Fruit fly (Drosophila melanogaster): ENCODE results near the gene CG6845.

The CG6845 gene

DNA sequence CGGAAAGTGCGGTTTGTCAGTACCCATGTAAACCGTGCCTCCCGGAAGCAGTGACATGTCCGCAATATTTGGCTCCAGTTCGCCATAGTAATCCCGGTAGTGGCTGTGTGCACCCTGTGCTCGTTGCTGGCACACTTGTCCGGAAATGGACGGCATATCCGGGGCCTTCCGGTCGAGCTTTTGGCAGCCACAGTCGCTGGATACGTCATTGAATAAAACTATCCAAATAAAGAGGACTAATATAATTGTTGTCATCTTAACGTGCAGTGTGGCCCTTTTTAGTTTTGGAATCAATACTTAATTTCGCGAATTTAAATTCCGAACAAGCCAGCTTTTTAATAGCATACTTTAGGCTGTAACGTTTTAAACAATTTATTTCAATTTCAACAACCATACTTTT lies 29.7 kb downstream of the CG6845 start, which contains the start of gene CG7049 (continued):
- TF ChIP-seq C15 (GFP tag; IDR thresholded peaks at IDR 0.05) (no peak), Atf6 (GFP tag; IDR thresholded peaks at IDR 0.05) (no peak), fd102C (GFP tag; optimal IDR thresholded peaks at IDR 0.05) (no peak), Fer2 (tag; optimal IDR thresholded peaks at IDR 0.05) (no peak), Dip3 (GFP tag; optimal IDR thresholded peaks at IDR 0.05) (no peak), CG10959 (GFP tag; IDR thresholded peaks at IDR 0.05) (no peak), Awh (GFP tag; IDR thresholded peaks at IDR 0.05) (no peak), CG14710 (tag; optimal IDR thresholded peaks at IDR 0.05) (peak; percentile 29), lola (GFP tag; optimal IDR thresholded peaks at IDR 0.05) (peak in 1 of 3 experiments; percentile 23), BEAF-32 (GFP tag; optimal IDR thresholded peaks at IDR 0.05) (peak; percentile 9), CG4617 (GFP tag; optimal IDR thresholded peaks at IDR 0.05; ENCODE audit: borderline replicate concordance) (peak; percentile 6), row (GFP tag; IDR thresholded peaks at IDR 0.05) (no peak; the same call in 2 of the 3 replicates), CrebB (tag; optimal IDR thresholded peaks at IDR 0.05) (peak; percentile 33), sd (tag; optimal IDR thresholded peaks at IDR 0.05) (peak; percentile 80), CHES-1-like (GFP tag; optimal IDR thresholded peaks at IDR 0.05) (peak; percentile 4), Lhr (GFP tag; optimal IDR thresholded peaks at IDR 0.05) (peak; percentile 72), Hmr (GFP tag; optimal IDR thresholded peaks at IDR 0.05) (peak; percentile 10), Dad (GFP tag; optimal IDR thresholded peaks at IDR 0.05) (no peak), ap (GFP tag; IDR thresholded peaks at IDR 0.05) (no peak), Spps (tag; optimal IDR thresholded peaks at IDR 0.05) (peak; percentile 2), Dll (GFP tag; IDR thresholded peaks at IDR 0.05; ENCODE audit: partially characterized antibody) (peak; percentile 47; the same call in 2 of the 4 replicates), Ssrp (tag; optimal IDR thresholded peaks at IDR 0.05) (no peak), CG4360 (GFP tag; IDR thresholded peaks at IDR 0.05) (no peak), chinmo (GFP tag; IDR thresholded peaks at IDR 0.05; ENCODE audit: partially characterized antibody) (0 out of 4 replicates have a peak, but pooled peaks have one; percentile 35), CG33557 (GFP tag; optimal IDR thresholded peaks at IDR 0.05) (no peak), CG15514 (GFP tag; optimal IDR thresholded peaks at IDR 0.05) (peak; percentile 22), Max (GFP tag; optimal IDR thresholded peaks at IDR 0.05) (no peak), Stat92E (GFP tag; optimal IDR thresholded peaks at IDR 0.05) (peak in 1 of 3 experiments; percentile 18), CG1603 (tag; optimal IDR thresholded peaks at IDR 0.05) (peak; percentile 80), H15 (GFP tag; IDR thresholded peaks at IDR 0.05) (no peak), amos (GFP tag; IDR thresholded peaks at IDR 0.05; ENCODE audit: partially characterized antibody) (no peak; the same call in 1 of the 2 replicates), Kr (GFP tag; optimal IDR thresholded peaks at IDR 0.05) (no peak), Usf (GFP tag; optimal IDR thresholded peaks at IDR 0.05) (no peak), crp (GFP tag; optimal IDR thresholded peaks at IDR 0.05) (no peak), Fer1 (GFP tag; optimal IDR thresholded peaks at IDR 0.05) (peak; percentile 3), vvl (GFP tag; IDR thresholded peaks at IDR 0.05) (peak; percentile 33; the same call in 1 of the 2 replicates), CG17802 (tag; optimal IDR thresholded peaks at IDR 0.05) (no peak), tap (tag; optimal IDR thresholded peaks at IDR 0.05) (no peak), trem (tag; optimal IDR thresholded peaks at IDR 0.05) (peak; percentile 28), H2.0 (GFP tag; IDR thresholded peaks at IDR 0.05) (no peak), lmd (GFP tag; IDR thresholded peaks at IDR 0.05) (no peak), CG12219 (GFP tag; optimal IDR thresholded peaks at IDR 0.05) (no peak), repo (GFP tag; optimal IDR thresholded peaks at IDR 0.05) (no peak), sens (GFP tag) (peak; percentile 57), CG9797 (GFP tag; optimal IDR thresholded peaks at IDR 0.05) (peak; percentile 57)

Data from whole organism, embryonic.